Fruit fly (Drosophila melanogaster) whole organism: ENCODE results near the gene Dpm3.

Experiments used
- EcR ChIP-seq, 2 experiments: fragments of >200 bp; optimal IDR thresholded peaks; 2 replicates each; lab custom pipeline; 2017; ENCODE audit warnings: missing biosample characterization in 2 of 2, missing genetic modification characterization in 2 of 2, missing genetic modification reagents in 2 of 2
- pan ChIP-seq: fragments of >200 bp; optimal IDR thresholded peaks from 2 replicates; lab custom pipeline; 2017
- usp ChIP-seq: fragments of >200 bp; optimal IDR thresholded peaks from 2 replicates; lab custom pipeline; 2017; ENCODE audit warnings: missing biosample characterization, missing genetic modification characterization, mixed read lengths

dm6 chr3R:13360108-13360507, 42.7 kb downstream of the Dpm3 start:
- no peak for TF ChIP-seq EcR (GFP tag; optimal IDR thresholded peaks at IDR 0.05; lab: Kevin White, UChicago)
- TF ChIP-seq usp (GFP tag; lab: Kevin White, UChicago) = no peak
- no peak for TF ChIP-seq pan (lab: Kevin White, UChicago)
